Fruit fly (Drosophila melanogaster): ENCODE results near the gene CG13362.

The CG13362 gene

dm6 chrX:774160-774700 is 23.1 kb upstream of the CG13362 start:
- TF ChIP-seq crol (GFP tag; IDR thresholded peaks at IDR 0.05) (peak; percentile 80), eve (GFP tag; optimal IDR thresholded peaks at IDR 0.05) (peak in 1 of 2 experiments; percentile 32), CG1832 (GFP tag; optimal IDR thresholded peaks at IDR 0.05) (peak; percentile 57), CG4707 (GFP tag; optimal IDR thresholded peaks at IDR 0.05) (no peak), CG4360 (GFP tag; IDR thresholded peaks at IDR 0.05) (peak; percentile 89), Jarid2 (GFP tag; optimal IDR thresholded peaks at IDR 0.05) (no peak), insv (GFP tag; optimal IDR thresholded peaks at IDR 0.05) (peak; percentile 13 to 91), pb (GFP tag; optimal IDR thresholded peaks at IDR 0.05) (no peak), pros (GFP tag; optimal IDR thresholded peaks at IDR 0.05) (peak; percentile 26), grn (GFP tag; optimal IDR thresholded peaks at IDR 0.05) (peak; percentile 68), Oaz (GFP tag; IDR thresholded peaks at IDR 0.05) (no peak), zen2 (GFP tag; IDR thresholded peaks at IDR 0.05; ENCODE audit: partially characterized antibody) (no peak), CG1024 (GFP tag; IDR thresholded peaks at IDR 0.05) (no peak), sug (tag; optimal IDR thresholded peaks at IDR 0.05) (peak; percentile 27), ci (GFP tag; IDR thresholded peaks at IDR 0.05) (0 out of 3 replicates have a peak, but pooled peaks have one; percentile 14), run (tag; optimal IDR thresholded peaks at IDR 0.05) (peak; percentile 15), sc (optimal IDR thresholded peaks at IDR 0.05) (no peak), sc (GFP tag; optimal IDR thresholded peaks at IDR 0.05) (no peak), CG10431 (GFP tag; optimal IDR thresholded peaks at IDR 0.05) (peak; percentile 10), CG9817 (tag; optimal IDR thresholded peaks at IDR 0.05) (no peak), GATAe (GFP tag; conservative IDR thresholded peaks at IDR 0.05) (0 out of 2 replicates have a peak, but pooled peaks have one; percentile 30), dan (GFP tag; IDR thresholded peaks at IDR 0.05) (no peak), chinmo (GFP tag; IDR thresholded peaks at IDR 0.05; ENCODE audit: partially characterized antibody) (0 out of 4 replicates have a peak, but pooled peaks have one; percentile 39), nau (GFP tag; optimal IDR thresholded peaks at IDR 0.05) (no peak), Pdp1 (GFP tag; optimal IDR thresholded peaks at IDR 0.05) (peak in 1 of 2 experiments; percentile 2), Mes4 (GFP tag; optimal IDR thresholded peaks at IDR 0.05) (no peak), exex (tag; optimal IDR thresholded peaks at IDR 0.05) (peak; percentile 58), Awh (GFP tag; IDR thresholded peaks at IDR 0.05) (0 out of 2 replicates have a peak, but pooled peaks have one; percentile 19)

DNA sequence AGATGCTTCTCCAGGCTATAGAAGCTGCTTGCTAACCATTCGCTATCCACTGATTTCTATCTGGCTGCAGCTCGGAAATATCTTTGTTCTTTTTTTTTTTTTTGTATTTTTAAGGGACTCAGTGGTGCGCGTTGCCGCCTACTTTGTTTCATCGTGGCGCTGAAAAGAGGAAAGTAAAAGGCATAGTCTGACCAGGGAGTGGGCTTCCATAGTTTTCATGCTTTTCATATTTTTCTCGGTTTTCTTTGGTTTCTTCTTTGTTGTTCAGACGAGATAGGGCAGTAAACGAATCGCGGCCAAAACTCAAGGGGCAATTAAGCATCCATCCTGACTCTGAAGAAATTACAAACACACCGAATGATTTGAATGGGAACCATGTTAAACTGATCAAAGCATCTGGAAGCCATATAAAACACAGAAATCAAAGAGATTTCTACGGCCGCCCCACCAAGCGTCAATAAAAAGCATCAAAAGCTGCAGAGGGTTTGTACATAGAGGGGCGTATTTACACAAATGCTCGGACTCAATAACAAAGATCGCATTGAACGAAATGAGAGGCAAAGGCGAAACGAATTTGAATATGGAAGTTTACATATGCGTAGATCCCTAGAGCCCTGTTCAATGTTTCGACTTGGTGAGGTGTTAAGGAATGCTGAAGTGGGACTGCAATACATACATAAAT is 21.3 kb upstream of the CG13362 start:
- 0 out of 2 replicates have a peak, but pooled peaks have one; percentile 21 for TF ChIP-seq sob (GFP tag; IDR thresholded peaks at IDR 0.05)
- TF ChIP-seq twi (tag; optimal IDR thresholded peaks at IDR 0.05): peak; percentile 72
- peak; percentile 4 for TF ChIP-seq CG4328 (GFP tag; optimal IDR thresholded peaks at IDR 0.05)
- TF ChIP-seq ci (GFP tag; IDR thresholded peaks at IDR 0.05): 0 out of 3 replicates have a peak, but pooled peaks have one; percentile 35
- peak in 1 of 2 experiments; percentile 17 for TF ChIP-seq chif (GFP tag; optimal IDR thresholded peaks at IDR 0.05)
- peak; percentile 31 for TF ChIP-seq Asciz (GFP tag; optimal IDR thresholded peaks at IDR 0.05)
- TF ChIP-seq unc-4 (GFP tag; IDR thresholded peaks at IDR 0.05; ENCODE audit: partially characterized antibody): no peak
- TF ChIP-seq E2f2 (GFP tag; IDR thresholded peaks at IDR 0.05): 0 out of 2 replicates have a peak, but pooled peaks have one; percentile 16
- peak; percentile 76 for TF ChIP-seq sens (GFP tag)
- TF ChIP-seq nau (GFP tag; optimal IDR thresholded peaks at IDR 0.05): peak; percentile 25
- TF ChIP-seq p53 (GFP tag; optimal IDR thresholded peaks at IDR 0.05): no peak
- TF ChIP-seq CG8089 (GFP tag; optimal IDR thresholded peaks at IDR 0.05): peak; percentile 10
- peak; percentile 15 for TF ChIP-seq CG1233 (GFP tag; optimal IDR thresholded peaks at IDR 0.05)
- no peak for TF ChIP-seq CG6791 (GFP tag; IDR thresholded peaks at IDR 0.05; ENCODE audit: partially characterized antibody)
- no peak for TF ChIP-seq mam (GFP tag; optimal IDR thresholded peaks at IDR 0.05)
- TF ChIP-seq ATbp (GFP tag; optimal IDR thresholded peaks at IDR 0.05): peak; percentile 55
- TF ChIP-seq sd (tag; optimal IDR thresholded peaks at IDR 0.05): peak; percentile 31
- TF ChIP-seq CG2120 (GFP tag; optimal IDR thresholded peaks at IDR 0.05): no peak
- peak; percentile 21 for TF ChIP-seq gem (tag; optimal IDR thresholded peaks at IDR 0.05)
- peak; percentile 13 for TF ChIP-seq Meics (GFP tag; optimal IDR thresholded peaks at IDR 0.05)
- TF ChIP-seq Med (GFP tag): peak; percentile 81
- TF ChIP-seq Tbp (GFP tag; optimal IDR thresholded peaks at IDR 0.05): no peak
- no peak for TF ChIP-seq lilli (GFP tag; optimal IDR thresholded peaks at IDR 0.05)
